Worm (Caenorhabditis elegans): ENCODE data around the gene npl-4.2.

Gene npl-4.2

DNA sequence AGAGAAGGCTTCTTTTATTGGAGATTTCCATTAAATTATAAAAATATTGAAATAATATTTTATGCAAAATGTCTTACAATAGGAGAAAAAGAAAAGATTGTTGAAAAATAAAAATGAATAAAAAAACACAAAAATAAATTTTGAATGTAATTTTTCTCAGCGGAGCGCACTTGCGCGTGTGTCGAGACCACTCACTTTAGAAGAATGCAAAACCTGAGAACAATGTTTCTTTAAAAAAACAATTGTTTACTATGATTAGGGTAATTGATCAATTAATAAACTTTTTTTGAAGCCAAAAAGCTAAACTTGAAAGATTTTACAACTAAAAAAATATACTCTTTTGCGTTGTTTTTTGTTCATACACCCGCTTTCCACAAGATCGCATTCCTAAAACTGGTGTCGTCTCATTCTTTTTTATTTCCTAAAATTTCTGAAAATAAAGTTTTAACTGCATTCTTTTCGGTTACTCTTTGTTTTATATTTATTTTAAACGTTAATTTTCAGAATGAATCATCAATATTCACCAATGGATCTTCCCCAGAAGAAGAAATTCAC, 28.4 kb upstream of the npl-4.2 start, which contains the start of gene ttc-4 (continued):
- TF ChIP-seq ztf-3 (GFP tag; optimal IDR thresholded peaks at IDR 0.05) = no peak
- no peak for TF ChIP-seq aptf-2 (GFP tag; conservative IDR thresholded peaks at IDR 0.05)
- no peak for TF ChIP-seq athp-1 (tag; optimal IDR thresholded peaks at IDR 0.05)
- TF ChIP-seq sea-2 (GFP tag; IDR thresholded peaks at IDR 0.05) = no peak
- no peak for TF ChIP-seq ZK185.1 (tag; optimal IDR thresholded peaks at IDR 0.05; ENCODE audit: poor library complexity, severe bottlenecking)
- no peak for TF ChIP-seq Y79H2A.3 (GFP tag; conservative IDR thresholded peaks at IDR 0.05)
- no peak for TF ChIP-seq atf-7 (tag; optimal IDR thresholded peaks at IDR 0.05)
- no peak for TF ChIP-seq rpc-1 (optimal IDR thresholded peaks at IDR 0.05)
- no peak for TF ChIP-seq rpc-1 (tag; optimal IDR thresholded peaks at IDR 0.05)
- no peak for TF ChIP-seq sdz-38 (tag; optimal IDR thresholded peaks at IDR 0.05)
- no peak for TF ChIP-seq tlf-1 (GFP tag; optimal IDR thresholded peaks at IDR 0.05)
- no peak for TF ChIP-seq pha-4 (tag; optimal IDR thresholded peaks at IDR 0.05)
- TF ChIP-seq pbrm-1 (GFP tag; IDR thresholded peaks at IDR 0.05) = no peak
- TF ChIP-seq C17E4.6 (GFP tag; IDR thresholded peaks at IDR 0.05) = no peak
- TF ChIP-seq attf-5 (GFP tag; optimal IDR thresholded peaks at IDR 0.05) = peak; percentile 80
- no peak for TF ChIP-seq ekl-4 (GFP tag; IDR thresholded peaks at IDR 0.05)
- no peak for TF ChIP-seq dox-1 (GFP tag; IDR thresholded peaks at IDR 0.05)
- no peak for TF ChIP-seq egl-44 (GFP tag; IDR thresholded peaks at IDR 0.05)
- TF ChIP-seq lsl-1 (GFP tag; optimal IDR thresholded peaks at IDR 0.05) = peak; percentile 36
- TF ChIP-seq mxl-1 (tag; optimal IDR thresholded peaks at IDR 0.05) = no peak
- TF ChIP-seq ztf-28 (GFP tag; IDR thresholded peaks at IDR 0.05) = 0 out of 2 replicates have a peak, but pooled peaks have one; percentile 7
- no peak for TF ChIP-seq nhr-90 (tag; optimal IDR thresholded peaks at IDR 0.05)
- TF ChIP-seq mcd-1 (GFP tag; IDR thresholded peaks at IDR 0.05) = peak; percentile 74
- no peak for TF ChIP-seq ets-4 (GFP tag; optimal IDR thresholded peaks at IDR 0.05)
- TF ChIP-seq F52B5.7 (tag; optimal IDR thresholded peaks at IDR 0.05) = no peak
- no peak for TF ChIP-seq dpff-1 (tag; optimal IDR thresholded peaks at IDR 0.05)
- TF ChIP-seq B0019.2 (GFP tag; conservative IDR thresholded peaks at IDR 0.05) = no peak
- no peak for TF ChIP-seq die-1 (tag; optimal IDR thresholded peaks at IDR 0.05)
- TF ChIP-seq hlh-12 (tag; optimal IDR thresholded peaks at IDR 0.05) = no peak
- no peak for TF ChIP-seq mes-4 (tag; optimal IDR thresholded peaks at IDR 0.05)
- TF ChIP-seq madf-10 (tag; optimal IDR thresholded peaks at IDR 0.05) = no peak
- TF ChIP-seq B0336.3 (GFP tag; IDR thresholded peaks at IDR 0.05) = no peak
- TF ChIP-seq nfya-2 (GFP tag; IDR thresholded peaks at IDR 0.05) = no peak
- TF ChIP-seq lin-26 (GFP tag; IDR thresholded peaks at IDR 0.05) = no peak
- TF ChIP-seq akir-1 (GFP tag; optimal IDR thresholded peaks at IDR 0.05) = no peak
- no peak for TF ChIP-seq nhr-80 (tag; optimal IDR thresholded peaks at IDR 0.05)
- TF ChIP-seq F10E7.11 (tag; optimal IDR thresholded peaks at IDR 0.05) = no peak
- no peak for TF ChIP-seq snpc-1.3 (tag; optimal IDR thresholded peaks at IDR 0.05; ENCODE audit: insufficient read depth)
- TF ChIP-seq tbx-9 (tag; optimal IDR thresholded peaks at IDR 0.05; ENCODE audit: borderline replicate concordance) = no peak
- TF ChIP-seq unc-62 (GFP tag; optimal IDR thresholded peaks at IDR 0.05) = no peak
- no peak for TF ChIP-seq him-1 (tag; optimal IDR thresholded peaks at IDR 0.05)
- no peak for TF ChIP-seq efl-1 (GFP tag; optimal IDR thresholded peaks at IDR 0.05)
- TF ChIP-seq B0035.1 (tag; optimal IDR thresholded peaks at IDR 0.05) = no peak
- TF ChIP-seq snpc-4 (GFP tag; optimal IDR thresholded peaks at IDR 0.05) = no peak
- peak in 1 of 4 experiments; percentile 64 for TF ChIP-seq snpc-4 (tag; optimal IDR thresholded peaks at IDR 0.05)
- TF ChIP-seq F33H1.4 (GFP tag; IDR thresholded peaks at IDR 0.05) = no peak
- TF ChIP-seq ceh-100 (GFP tag; IDR thresholded peaks at IDR 0.05) = peak; percentile 93
- TF ChIP-seq lin-40 (tag; optimal IDR thresholded peaks at IDR 0.05) = no peak
- TF ChIP-seq ztf-6 (GFP tag; IDR thresholded peaks at IDR 0.05) = no peak

Measured in whole organism, young adult.